Worm (Caenorhabditis elegans) whole organism, mixed stage, embryonic: ENCODE results near the gene ZK507.1.
A peak's percentile ranks its signal among the peaks of the same experiment; 100 is the strongest.

Source experiments
- M03D4.4 ChIP-seq: sonication (generic microtip); optimal IDR thresholded peaks from 2 replicates; lab custom pipeline; 2017; ENCODE audit warnings: mild to moderate bottlenecking, missing genetic modification characterization, missing compliant biosample characterization
- bed-3 ChIP-seq: fragments of 200-800 bp; sonication (Bioruptor generic); optimal IDR thresholded peaks from 3 replicates; lab custom pipeline; 2018; ENCODE audit warnings: mild to moderate bottlenecking, missing genetic modification characterization, moderate library complexity, missing compliant biosample characterization
- ceh-39 ChIP-seq: fragments of 150-350 bp; optimal IDR thresholded peaks from 2 replicates; lab custom pipeline; 2014; ENCODE audit warnings: missing biosample characterization, missing genetic modification characterization
- ceh-43 ChIP-seq: fragments of 200-800 bp; sonication (Bioruptor generic); optimal IDR thresholded peaks from 2 replicates; lab custom pipeline; 2018; ENCODE audit warnings: mild to moderate bottlenecking, missing genetic modification characterization, moderate library complexity, missing compliant biosample characterization
- ceh-83 ChIP-seq: fragments of 200-800 bp; sonication (Bioruptor generic); optimal IDR thresholded peaks from 2 replicates; lab custom pipeline; 2018; ENCODE audit warnings: mild to moderate bottlenecking, missing genetic modification characterization, missing compliant biosample characterization
- cnd-1 ChIP-seq: fragments of 200-800 bp; sonication (Bioruptor generic); optimal IDR thresholded peaks from 2 replicates; lab custom pipeline; 2018; ENCODE audit warnings: mild to moderate bottlenecking, missing genetic modification characterization, missing compliant biosample characterization
- drap-1 ChIP-seq: fragments of 200-800 bp; sonication (Bioruptor generic); optimal IDR thresholded peaks from 3 replicates; lab custom pipeline; 2018; ENCODE audit warnings: mild to moderate bottlenecking, missing genetic modification characterization, missing compliant biosample characterization
- elt-1 ChIP-seq: sonication (generic microtip); optimal IDR thresholded peaks from 2 replicates; lab custom pipeline; 2017; ENCODE audit warnings: missing genetic modification characterization, mild to moderate bottlenecking, missing compliant biosample characterization, antibody characterized with exemption, moderate library complexity, borderline replicate concordance; ENCODE audit not compliant: insufficient read depth
- elt-3 ChIP-seq: fragments of 150-350 bp; optimal IDR thresholded peaks from 2 replicates; lab custom pipeline; 2014; ENCODE audit warnings: missing biosample characterization, missing genetic modification characterization
- flh-1 ChIP-seq: fragments of 200-800 bp; sonication (Bioruptor generic); optimal IDR thresholded peaks from 2 replicates; lab custom pipeline; 2018; ENCODE audit warnings: mild to moderate bottlenecking, missing genetic modification characterization, moderate library complexity, missing compliant biosample characterization
- ham-2 ChIP-seq: fragments of 200-800 bp; sonication (Bioruptor generic); optimal IDR thresholded peaks from 2 replicates; lab custom pipeline; 2018; ENCODE audit warnings: mild to moderate bottlenecking, missing genetic modification characterization, missing compliant biosample characterization
- hlh-1 ChIP-seq: fragments of 150-350 bp; optimal IDR thresholded peaks from 2 replicates; lab custom pipeline; 2014; ENCODE audit warnings: missing biosample characterization, missing genetic modification reagents, missing genetic modification characterization
- lin-13 ChIP-seq: fragments of 150-350 bp; optimal IDR thresholded peaks from 2 replicates; lab custom pipeline; 2014; ENCODE audit warnings: missing biosample characterization, missing genetic modification characterization
- lin-32 ChIP-seq: fragments of 200-800 bp; sonication (Bioruptor generic); optimal IDR thresholded peaks from 2 replicates; lab custom pipeline; 2018; ENCODE audit warnings: mild to moderate bottlenecking, missing genetic modification characterization, missing compliant biosample characterization
- lsy-2 ChIP-seq: fragments of 150-350 bp; optimal IDR thresholded peaks from 2 replicates; lab custom pipeline; 2014; ENCODE audit warnings: missing biosample characterization, missing genetic modification characterization
- mab-5 ChIP-seq: fragments of 150-350 bp; optimal IDR thresholded peaks from 2 replicates; lab custom pipeline; 2014; ENCODE audit warnings: missing biosample characterization, missing genetic modification characterization
- mls-2 ChIP-seq: sonication (generic microtip); optimal IDR thresholded peaks from 2 replicates; lab custom pipeline; 2016; ENCODE audit warnings: mild to moderate bottlenecking, missing genetic modification characterization, moderate library complexity, missing compliant biosample characterization
- nhr-2 ChIP-seq: fragments of 150-350 bp; optimal IDR thresholded peaks from 2 replicates; lab custom pipeline; 2014; ENCODE audit warnings: missing biosample characterization, missing genetic modification characterization
- nhr-237 ChIP-seq: fragments of 150-350 bp; optimal IDR thresholded peaks from 2 replicates; lab custom pipeline; 2014; ENCODE audit warnings: missing biosample characterization, missing genetic modification characterization
- nhr-76 ChIP-seq: sonication (generic microtip); optimal IDR thresholded peaks from 2 replicates; lab custom pipeline; 2017; ENCODE audit warnings: missing biosample characterization, missing genetic modification characterization
- pha-4 ChIP-seq: fragments of 150-350 bp; optimal IDR thresholded peaks from 2 replicates; lab custom pipeline; 2018; ENCODE audit warnings: missing biosample characterization, missing genetic modification reagents, missing genetic modification characterization
- sem-2 ChIP-seq: fragments of 200-800 bp; sonication (Bioruptor generic); optimal IDR thresholded peaks from 2 replicates; lab custom pipeline; 2018; ENCODE audit warnings: mild to moderate bottlenecking, missing genetic modification characterization, missing compliant biosample characterization
- snpc-4 ChIP-seq: fragments of 150-350 bp; optimal IDR thresholded peaks from 2 replicates; lab custom pipeline; 2014; ENCODE audit warnings: missing biosample characterization, missing genetic modification characterization
- sptf-1 ChIP-seq: sonication (generic microtip); optimal IDR thresholded peaks from 2 replicates; lab custom pipeline; 2017; ENCODE audit warnings: mild to moderate bottlenecking, missing genetic modification characterization, moderate library complexity, missing compliant biosample characterization
- tbx-8 ChIP-seq: fragments of 200-800 bp; sonication (Bioruptor generic); optimal IDR thresholded peaks from 2 replicates; lab custom pipeline; 2018; ENCODE audit warnings: mild to moderate bottlenecking, missing genetic modification characterization, moderate library complexity, missing compliant biosample characterization
- unc-120 ChIP-seq: sonication (generic microtip); optimal IDR thresholded peaks from 2 replicates; lab custom pipeline; 2017; ENCODE audit warnings: missing genetic modification characterization, missing compliant biosample characterization; ENCODE audit not compliant: poor library complexity, severe bottlenecking
- unc-39 ChIP-seq: fragments of 150-350 bp; optimal IDR thresholded peaks from 2 replicates; lab custom pipeline; 2014; ENCODE audit warnings: missing biosample characterization, missing genetic modification characterization
- unc-62 ChIP-seq: fragments of 150-350 bp; optimal IDR thresholded peaks from 2 replicates; lab custom pipeline; 2014; ENCODE audit warnings: missing biosample characterization, missing genetic modification reagents, missing genetic modification characterization
- zip-8 ChIP-seq: fragments of 150-350 bp; optimal IDR thresholded peaks from 2 replicates; lab custom pipeline; 2014; ENCODE audit warnings: missing biosample characterization, missing genetic modification characterization
- ztf-11 ChIP-seq: fragments of 150-350 bp; optimal IDR thresholded peaks from 2 replicates; lab custom pipeline; 2014; ENCODE audit warnings: missing biosample characterization, missing genetic modification characterization

Gene ZK507.1

ce11 chrIII:9110270-9110669 is 9.2 kb upstream of the ZK507.1 start:
- no peak for TF ChIP-seq unc-62 (GFP tag; lab: Kevin White, UChicago)
- no peak for TF ChIP-seq nhr-237 (tag; lab: Kevin White, UChicago)
- no peak for TF ChIP-seq cnd-1 (tag; lab: Kevin White, UChicago)
- no peak for TF ChIP-seq sem-2 (GFP tag; lab: Kevin White, UChicago)
- TF ChIP-seq bed-3 (GFP tag; lab: Kevin White, UChicago), result no peak
- TF ChIP-seq zip-8 (tag; lab: Kevin White, UChicago), result no peak
- no peak for TF ChIP-seq ceh-39 (tag; lab: Kevin White, UChicago)
- TF ChIP-seq nhr-2 (tag; lab: Kevin White, UChicago), result no peak
- no peak for TF ChIP-seq M03D4.4
- TF ChIP-seq snpc-4 (tag; lab: Kevin White, UChicago), result no peak
- TF ChIP-seq ztf-11 (tag; lab: Kevin White, UChicago), result no peak

ce11 chrIII:9109726-9110125 is 8.6 kb upstream of the ZK507.1 start:
- TF ChIP-seq zip-8 (tag; lab: Kevin White, UChicago), result peak; percentile 81
- TF ChIP-seq hlh-1 (tag; lab: Kevin White, UChicago), result peak; percentile 17
- TF ChIP-seq cnd-1 (tag; lab: Kevin White, UChicago), result peak; percentile 37
- TF ChIP-seq ceh-43, result no peak
- TF ChIP-seq lin-32 (GFP tag; lab: Kevin White, UChicago), result peak; percentile 36
- peak; percentile 63 for TF ChIP-seq nhr-2 (tag; lab: Kevin White, UChicago)
- TF ChIP-seq drap-1, result no peak
- no peak for TF ChIP-seq elt-3 (tag; lab: Kevin White, UChicago)
- no peak for TF ChIP-seq ham-2 (GFP tag; lab: Kevin White, UChicago)

ce11 chrIII:9109172-9109571 is 8.1 kb upstream of the ZK507.1 start, which contains the start of gene cya-1:
cya-1 (minus strand) TSS chrIII:9109272.
- TF ChIP-seq nhr-76 (tag; lab: Kevin White, UChicago) (no peak), ceh-83 (GFP tag; lab: Kevin White, UChicago) (no peak), cnd-1 (tag; lab: Kevin White, UChicago) (no peak), ceh-39 (tag; lab: Kevin White, UChicago) (peak; percentile 28), mls-2 (tag; lab: Kevin White, UChicago) (no peak), mab-5 (tag; lab: Kevin White, UChicago) (no peak)

ce11 chrIII:9105653-9106052 is 4.5 kb upstream of the ZK507.1 start:
- TF ChIP-seq mab-5 (tag; lab: Kevin White, UChicago) (no peak), pha-4 (no peak), sptf-1 (tag; lab: Kevin White, UChicago) (no peak), nhr-76 (tag; lab: Kevin White, UChicago) (no peak), ztf-11 (tag; lab: Kevin White, UChicago) (no peak), tbx-8 (GFP tag; lab: Kevin White, UChicago) (no peak), drap-1 (no peak), lin-32 (GFP tag; lab: Kevin White, UChicago) (no peak), ham-2 (GFP tag; lab: Kevin White, UChicago) (no peak), nhr-237 (tag; lab: Kevin White, UChicago) (no peak), flh-1 (GFP tag; lab: Kevin White, UChicago) (no peak)
- TF ChIP-seq, all 35 proteins: peak for 0

- no peak for TF ChIP-seq lin-32 (GFP tag; lab: Kevin White, UChicago)
- no peak for TF ChIP-seq lsy-2 (tag; lab: Kevin White, UChicago)
- TF ChIP-seq bed-3 (GFP tag; lab: Kevin White, UChicago), result no peak
- TF ChIP-seq drap-1, result peak; percentile 69
- TF ChIP-seq unc-120, result peak; percentile 20
- no peak for TF ChIP-seq snpc-4 (tag; lab: Kevin White, UChicago)
- TF ChIP-seq tbx-8 (GFP tag; lab: Kevin White, UChicago), result peak; percentile 58
- peak; percentile 71 for TF ChIP-seq sem-2 (GFP tag; lab: Kevin White, UChicago)
- TF ChIP-seq nhr-76 (tag; lab: Kevin White, UChicago), result no peak
- TF ChIP-seq hlh-1 (tag; lab: Kevin White, UChicago), result no peak
- peak; percentile 79 for TF ChIP-seq cnd-1 (tag; lab: Kevin White, UChicago)
- peak; percentile 74 for TF ChIP-seq M03D4.4
- no peak for TF ChIP-seq unc-62 (GFP tag; lab: Kevin White, UChicago)
- TF ChIP-seq unc-39 (tag; lab: Kevin White, UChicago), result no peak
- peak; percentile 20 for TF ChIP-seq ceh-83 (GFP tag; lab: Kevin White, UChicago)
- TF ChIP-seq ceh-43, result peak; percentile 18
- peak; percentile 6 for TF ChIP-seq flh-1 (GFP tag; lab: Kevin White, UChicago)
- no peak for TF ChIP-seq elt-1 (tag; lab: Kevin White, UChicago)
- no peak for TF ChIP-seq lin-13 (tag; lab: Kevin White, UChicago)
- TF ChIP-seq ham-2 (GFP tag; lab: Kevin White, UChicago), result peak; percentile 41
These were observed 2.9 kb upstream of the ZK507.1 start for ce11 chrIII:9104060-9104459.
